Fruit fly (Drosophila melanogaster): ENCODE results near the gene CG18809.

Gene CG18809

DNA sequence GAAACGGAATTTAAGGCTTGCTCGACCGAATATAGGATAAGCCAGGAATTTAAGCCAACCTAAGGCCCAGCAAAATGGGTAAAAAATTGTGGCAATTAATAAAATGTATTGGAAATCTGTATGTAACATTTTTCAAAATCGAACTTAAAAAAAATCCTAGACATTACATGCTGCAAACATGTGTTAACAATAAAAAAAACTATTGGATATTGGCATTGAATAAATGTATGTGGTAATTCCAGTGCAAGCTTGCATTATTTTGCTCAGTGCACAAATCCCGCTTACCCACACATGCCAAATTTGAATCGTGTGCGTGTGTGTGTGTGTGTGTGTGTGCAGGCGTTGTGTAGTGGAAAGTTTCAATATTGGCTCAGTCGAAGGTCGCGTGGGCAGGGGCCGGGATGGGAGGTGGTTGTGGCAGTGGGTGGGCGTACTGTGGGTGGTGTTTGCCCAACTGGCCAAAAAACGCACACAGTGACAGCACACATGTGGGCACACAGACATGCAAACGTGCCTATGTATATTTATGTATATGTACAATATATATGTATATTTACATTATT, 19.4 kb upstream of the CG18809 start (continued):
- TF ChIP-seq mam (GFP tag; optimal IDR thresholded peaks at IDR 0.05) (peak; percentile 7), CG10147 (GFP tag; optimal IDR thresholded peaks at IDR 0.05) (peak; percentile 21), Hr51 (GFP tag; optimal IDR thresholded peaks at IDR 0.05) (peak in 1 of 2 experiments; percentile 14), crp (GFP tag; optimal IDR thresholded peaks at IDR 0.05) (no peak), CG2199 (GFP tag; IDR thresholded peaks at IDR 0.05) (no peak), CG6854 (GFP tag; optimal IDR thresholded peaks at IDR 0.05) (no peak), Hmr (GFP tag; optimal IDR thresholded peaks at IDR 0.05) (peak; percentile 10), CG10565 (GFP tag; optimal IDR thresholded peaks at IDR 0.05) (no peak), run (tag; optimal IDR thresholded peaks at IDR 0.05) (no peak), Sox102F (GFP tag; optimal IDR thresholded peaks at IDR 0.05) (peak; percentile 6), sens (GFP tag) (peak; percentile 86), unpg (GFP tag; optimal IDR thresholded peaks at IDR 0.05) (peak; percentile 7), CG6654 (GFP tag; optimal IDR thresholded peaks at IDR 0.05) (no peak), Gug (GFP tag; IDR thresholded peaks at IDR 0.05) (0 out of 4 replicates have a peak, but pooled peaks have one; percentile 3), Trl (optimal IDR thresholded peaks at IDR 0.05) (no peak), Trl (GFP tag; optimal IDR thresholded peaks at IDR 0.05) (peak; percentile 15)

DNA sequence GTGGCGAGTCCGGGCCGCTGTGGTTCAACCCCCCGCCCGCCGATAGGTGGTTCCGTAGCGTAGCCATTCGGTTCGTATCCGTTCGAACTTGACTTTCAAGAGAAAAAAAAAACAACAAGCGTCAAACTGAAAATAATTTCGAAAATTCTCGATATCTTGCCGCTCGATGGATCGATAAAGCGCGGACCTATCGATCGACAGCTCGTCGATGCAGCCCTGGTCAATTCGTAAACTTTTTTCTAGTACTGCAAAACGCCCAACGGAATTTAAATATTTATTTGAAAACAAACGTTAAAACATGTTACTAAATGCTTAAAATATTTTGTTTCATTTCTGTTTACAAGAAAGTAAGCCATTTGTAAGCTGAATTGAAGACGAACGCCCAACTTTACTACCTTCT, 18.0 kb upstream of the CG18809 start:
- no peak for TF ChIP-seq CG17359 (tag; optimal IDR thresholded peaks at IDR 0.05)
- no peak for TF ChIP-seq CG15479 (GFP tag; optimal IDR thresholded peaks at IDR 0.05)
- TF ChIP-seq H2.0 (GFP tag; IDR thresholded peaks at IDR 0.05): no peak
- peak; percentile 71 for TF ChIP-seq amos (GFP tag; IDR thresholded peaks at IDR 0.05; ENCODE audit: partially characterized antibody)
- TF ChIP-seq CG16813 (GFP tag; IDR thresholded peaks at IDR 0.05; ENCODE audit: partially characterized antibody): peak; percentile 60
- no peak for TF ChIP-seq CG2889 (GFP tag; IDR thresholded peaks at IDR 0.05)
- no peak for TF ChIP-seq CG2202 (tag; optimal IDR thresholded peaks at IDR 0.05)
- no peak for TF ChIP-seq CG14441 (GFP tag; IDR thresholded peaks at IDR 0.05)
- TF ChIP-seq hb (GFP tag; IDR thresholded peaks at IDR 0.05; ENCODE audit: partially characterized antibody): no peak
- peak; percentile 97 for TF ChIP-seq Myb (GFP tag; optimal IDR thresholded peaks at IDR 0.05)
- TF ChIP-seq Fer1 (GFP tag; optimal IDR thresholded peaks at IDR 0.05): no peak
- no peak for TF ChIP-seq trh (GFP tag; optimal IDR thresholded peaks at IDR 0.05)
- TF ChIP-seq maf-S (GFP tag; optimal IDR thresholded peaks at IDR 0.05): no peak
- peak; percentile 55 for TF ChIP-seq Scr (GFP tag; IDR thresholded peaks at IDR 0.05; ENCODE audit: partially characterized antibody)
- TF ChIP-seq CG33213 (GFP tag; optimal IDR thresholded peaks at IDR 0.05): peak; percentile 41
- TF ChIP-seq CG3847 (GFP tag; IDR thresholded peaks at IDR 0.05): peak; percentile 61
- TF ChIP-seq CG12391 (tag; optimal IDR thresholded peaks at IDR 0.05): no peak
- TF ChIP-seq CG15514 (GFP tag; optimal IDR thresholded peaks at IDR 0.05): peak; percentile 61
- TF ChIP-seq CG2678 (tag; optimal IDR thresholded peaks at IDR 0.05): no peak
- no peak for TF ChIP-seq nerfin-2 (GFP tag; IDR thresholded peaks at IDR 0.05; ENCODE audit: partially characterized antibody)
- no peak for TF ChIP-seq pfk (GFP tag; optimal IDR thresholded peaks at IDR 0.05)
- TF ChIP-seq Dip3 (GFP tag; optimal IDR thresholded peaks at IDR 0.05): peak; percentile 14
- no peak for TF ChIP-seq dimm (GFP tag; IDR thresholded peaks at IDR 0.05)
- no peak for TF ChIP-seq CG18599 (GFP tag; optimal IDR thresholded peaks at IDR 0.05)
- no peak for TF ChIP-seq slou (GFP tag; optimal IDR thresholded peaks at IDR 0.05)
- no peak for TF ChIP-seq zf30C (GFP tag; optimal IDR thresholded peaks at IDR 0.05)
- TF ChIP-seq CG12071 (GFP tag; optimal IDR thresholded peaks at IDR 0.05): no peak
- TF ChIP-seq sc (optimal IDR thresholded peaks at IDR 0.05): no peak
- TF ChIP-seq sc (GFP tag; optimal IDR thresholded peaks at IDR 0.05): no peak
- no peak for TF ChIP-seq cg (GFP tag; optimal IDR thresholded peaks at IDR 0.05)
- TF ChIP-seq Sry-δ (GFP tag; optimal IDR thresholded peaks at IDR 0.05): peak; percentile 68
- no peak for TF ChIP-seq CG3407 (GFP tag; optimal IDR thresholded peaks at IDR 0.05)
- no peak for TF ChIP-seq bcd (GFP tag; optimal IDR thresholded peaks at IDR 0.05)
- no peak for TF ChIP-seq ind (GFP tag; optimal IDR thresholded peaks at IDR 0.05)

Data from whole organism, embryonic.